Worm (Caenorhabditis elegans) whole organism, early embryonic: Measurements from ENCODE around the gene ptr-3.

ENCODE experiments used
- aly-1 ChIP-seq: sonication (generic microtip); optimal IDR thresholded peaks from 2 replicates; lab custom pipeline; 2016; ENCODE audit warnings: missing genetic modification characterization, missing compliant biosample characterization
- ama-1 ChIP-seq: fragments of 150-350 bp; optimal IDR thresholded peaks from 2 replicates; lab custom pipeline; 2014
- hmbx-1 ChIP-seq: sonication (generic microtip); optimal IDR thresholded peaks from 2 replicates; lab custom pipeline; 2016; ENCODE audit warnings: mild to moderate bottlenecking, missing genetic modification characterization, missing compliant biosample characterization
- hnd-1 ChIP-seq: sonication (generic microtip); optimal IDR thresholded peaks from 2 replicates; lab custom pipeline; 2016; ENCODE audit warnings: missing genetic modification characterization, missing compliant biosample characterization
- tra-4 ChIP-seq: sonication (generic microtip); optimal IDR thresholded peaks from 2 replicates; lab custom pipeline; 2017; ENCODE audit warnings: missing genetic modification characterization, missing compliant biosample characterization

- no peak for TF ChIP-seq hmbx-1 (tag; lab: Kevin White, UChicago)
- TF ChIP-seq tra-4 (tag; lab: Kevin White, UChicago) = no peak
- no peak for TF ChIP-seq ama-1 (lab: Kevin White, UChicago)
- TF ChIP-seq aly-1 = no peak
- TF ChIP-seq hnd-1 = no peak
Measured at ce11 chrII:399321-399720, 32.0 kb upstream of the ptr-3 start, which contains the start of gene C03H5.6.
